Fruit fly (Drosophila melanogaster): ENCODE data around the gene Tom70.
A peak's percentile ranks its signal among the peaks of the same experiment; 100 is the strongest.

The Tom70 gene

DNA sequence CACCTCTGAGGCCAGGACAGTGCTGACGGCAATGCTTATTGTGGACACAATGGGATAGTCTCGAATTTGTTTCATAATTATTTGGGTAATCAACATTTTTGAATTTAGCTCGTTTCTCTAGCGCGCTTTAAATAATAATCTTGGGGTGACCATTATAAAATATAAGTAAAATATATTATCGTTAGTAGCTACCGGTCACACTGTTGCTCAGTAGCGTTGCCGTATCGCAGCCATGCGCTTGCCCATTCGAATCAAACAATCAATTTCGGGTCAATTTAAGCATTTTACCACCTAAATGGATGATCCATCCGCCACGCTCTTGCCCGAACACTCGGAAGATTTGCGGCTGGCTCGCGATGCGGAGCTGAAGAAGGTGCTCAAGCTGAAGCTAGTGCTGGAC lies 48.6 kb downstream of the Tom70 start, which contains the start of the genes zuc and dgt2:
TSS of gene zuc (minus strand) at position 154 of the 400 bp plus-strand sequence.
TSS of gene dgt2 (plus strand) at position 208 of the 400 bp plus-strand sequence.
- TF ChIP-seq CG11294 (GFP tag; IDR thresholded peaks at IDR 0.05), result no peak
- TF ChIP-seq fd59A (GFP tag; optimal IDR thresholded peaks at IDR 0.05), result no peak
- no peak for TF ChIP-seq CG16779 (tag; optimal IDR thresholded peaks at IDR 0.05)
- no peak for TF ChIP-seq CG3919 (GFP tag; optimal IDR thresholded peaks at IDR 0.05)
- no peak for TF ChIP-seq dsx (GFP tag; optimal IDR thresholded peaks at IDR 0.05; ENCODE audit: poor library complexity, severe bottlenecking)
- no peak for TF ChIP-seq CG7368 (GFP tag; optimal IDR thresholded peaks at IDR 0.05)
- TF ChIP-seq topi (GFP tag; optimal IDR thresholded peaks at IDR 0.05), result no peak
- TF ChIP-seq Sox14 (GFP tag; optimal IDR thresholded peaks at IDR 0.05), result no peak
- TF ChIP-seq CG10669 (GFP tag; optimal IDR thresholded peaks at IDR 0.05), result no peak
- no peak for TF ChIP-seq salr (GFP tag; optimal IDR thresholded peaks at IDR 0.05)
- no peak for TF ChIP-seq CG11762 (GFP tag; optimal IDR thresholded peaks at IDR 0.05; ENCODE audit: insufficient read depth)
- no peak for TF ChIP-seq achi (GFP tag; optimal IDR thresholded peaks at IDR 0.05)
- no peak for TF ChIP-seq CG6808 (GFP tag; optimal IDR thresholded peaks at IDR 0.05)
- no peak for TF ChIP-seq CG8632 (GFP tag; optimal IDR thresholded peaks at IDR 0.05)
- no peak for TF ChIP-seq esn (GFP tag; optimal IDR thresholded peaks at IDR 0.05)
- no peak for TF ChIP-seq fd85E (GFP tag; optimal IDR thresholded peaks at IDR 0.05)

DNA sequence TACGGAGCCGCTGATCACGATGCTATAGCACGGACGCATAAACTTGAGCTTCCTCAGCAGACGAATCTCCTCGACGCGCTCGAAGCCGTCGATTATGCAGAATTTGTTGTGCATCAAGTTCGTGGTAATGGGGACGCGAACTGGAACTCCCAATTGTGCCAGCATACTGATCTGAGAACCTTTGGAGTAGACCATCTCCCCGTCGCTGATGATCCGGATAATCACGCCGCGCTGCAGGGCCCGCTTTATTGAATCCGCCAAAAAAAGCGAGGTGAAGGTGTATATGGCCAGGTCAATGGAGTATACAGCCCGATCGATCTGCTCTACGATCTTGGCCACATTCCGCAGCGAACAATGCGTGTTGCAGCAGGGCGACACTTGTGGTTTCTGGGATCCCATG lies 49.1 kb downstream of the Tom70 start:
- no peak for TF ChIP-seq CG16779 (tag; optimal IDR thresholded peaks at IDR 0.05)
- TF ChIP-seq CG31627 (GFP tag; optimal IDR thresholded peaks at IDR 0.05), result no peak
- no peak for TF ChIP-seq svp (GFP tag)
- no peak for TF ChIP-seq CG6163 (GFP tag; IDR thresholded peaks at IDR 0.05)
- TF ChIP-seq CG11762 (GFP tag; optimal IDR thresholded peaks at IDR 0.05; ENCODE audit: insufficient read depth), result no peak
- TF ChIP-seq pdm3 (GFP tag; optimal IDR thresholded peaks at IDR 0.05), result no peak
- TF ChIP-seq Hr4 (GFP tag; optimal IDR thresholded peaks at IDR 0.05), result no peak

DNA sequence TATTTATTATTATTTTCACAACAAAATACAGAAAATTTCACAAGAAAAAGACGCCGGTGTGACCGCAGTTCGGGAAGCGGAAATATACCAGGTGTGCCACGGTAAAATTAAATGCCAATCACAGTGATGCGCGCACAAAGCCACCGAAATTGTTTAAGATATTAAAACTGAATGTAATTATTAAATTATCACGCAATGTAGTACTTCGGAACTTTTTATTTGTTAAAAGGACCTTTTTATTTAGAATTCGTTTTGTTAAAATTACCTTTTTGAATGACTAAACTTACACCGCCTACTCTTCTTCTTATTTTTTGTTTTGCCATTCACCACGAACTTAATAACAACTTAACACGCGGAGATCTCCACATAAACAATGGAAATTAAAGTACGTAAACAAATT lies 50.4 kb downstream of the Tom70 start, which contains the start of the genes CG6686 and CG34163:
TSS of gene CG6686 (minus strand) at position 95 of the 400 bp plus-strand sequence.
TSS of gene CG34163 (plus strand) at position 326 of the 400 bp plus-strand sequence.
- no peak for TF ChIP-seq Eip75B (GFP tag; optimal IDR thresholded peaks at IDR 0.05)
- TF ChIP-seq Eip78C (GFP tag), result peak; percentile 69
- no peak for TF ChIP-seq achi (GFP tag; optimal IDR thresholded peaks at IDR 0.05)
- TF ChIP-seq CG3919 (GFP tag; optimal IDR thresholded peaks at IDR 0.05), result no peak
- TF ChIP-seq CG16779 (tag; optimal IDR thresholded peaks at IDR 0.05), result no peak
- TF ChIP-seq CG34406 (GFP tag; optimal IDR thresholded peaks at IDR 0.05), result no peak
- TF ChIP-seq CG6163 (GFP tag; IDR thresholded peaks at IDR 0.05), result 0 out of 3 replicates have a peak, but pooled peaks have one; percentile 19
- TF ChIP-seq esn (GFP tag; optimal IDR thresholded peaks at IDR 0.05), result peak; percentile 69
- TF ChIP-seq Sox14 (GFP tag; optimal IDR thresholded peaks at IDR 0.05), result peak; percentile 79
- peak; percentile 46 for TF ChIP-seq cyc (GFP tag; optimal IDR thresholded peaks at IDR 0.05)
- TF ChIP-seq Hr38 (GFP tag; optimal IDR thresholded peaks at IDR 0.05), result no peak
- peak; percentile 55 for TF ChIP-seq lz (GFP tag; optimal IDR thresholded peaks at IDR 0.05)
- TF ChIP-seq dac (GFP tag; optimal IDR thresholded peaks at IDR 0.05), result no peak
- TF ChIP-seq CG15336 (GFP tag; IDR thresholded peaks at IDR 0.05), result peak; percentile 20; the same call in 1 of the 2 replicates
- peak; percentile 14 for TF ChIP-seq Sox15 (GFP tag; optimal IDR thresholded peaks at IDR 0.05)
- TF ChIP-seq Ets21C (GFP tag; optimal IDR thresholded peaks at IDR 0.05), result peak; percentile 43
- TF ChIP-seq CG6792 (GFP tag; optimal IDR thresholded peaks at IDR 0.05), result peak; percentile 51
- peak; percentile 46 for TF ChIP-seq CG31627 (GFP tag; optimal IDR thresholded peaks at IDR 0.05)

Measured in whole organism, prepupa.